Worm (Caenorhabditis elegans): ENCODE data around the gene ZK1320.9.

- TF ChIP-seq ama-1 (optimal IDR thresholded peaks at IDR 0.05) (no peak), hmbx-1 (tag; optimal IDR thresholded peaks at IDR 0.05) (no peak)
Measured at ce11 chrII:9674678-9675077, 11.8 kb downstream of the ZK1320.9 start, which contains the start of gene arc-1.
